Fruit fly (Drosophila melanogaster) whole organism, prepupa: ENCODE results near the gene ida.

Experiments used
- CG16779 ChIP-seq: fragments of 200-800 bp; sonication (Bioruptor generic); optimal IDR thresholded peaks from 3 replicates; lab custom pipeline; 2017; ENCODE audit warnings: missing biosample characterization, mild to moderate bottlenecking, missing genetic modification characterization
- CG32006 ChIP-seq: fragments of 200-800 bp; sonication (Bioruptor generic); optimal IDR thresholded peaks from 3 replicates; lab custom pipeline; 2017; ENCODE audit warnings: missing biosample characterization, mild to moderate bottlenecking, missing genetic modification characterization
- Hr38 ChIP-seq: sonication (Bioruptor generic); optimal IDR thresholded peaks from 2 replicates; lab custom pipeline; 2016; ENCODE audit warnings: missing biosample characterization, missing genetic modification characterization
- dsx ChIP-seq: fragments of 200-800 bp; optimal IDR thresholded peaks from 3 replicates; lab custom pipeline; 2019; ENCODE audit warnings: missing biosample characterization, mild to moderate bottlenecking, missing genetic modification characterization, moderate library complexity; ENCODE audit not compliant: poor library complexity, severe bottlenecking

dm6 chr3L:3871284-3871683 is 33.9 kb upstream of the ida start:
- TF ChIP-seq CG32006 (no peak), Hr38 (GFP tag; lab: Kevin White, UChicago) (no peak), dsx (GFP tag; lab: Kevin White, UChicago) (no peak), CG16779 (no peak)
